Fruit fly (Drosophila melanogaster): ENCODE measurements around the gene CG14957.

CG14957 gene

dm6 chr3L:3148125-3149059, 39.0 kb upstream of the CG14957 start, which contains the start of the genes Usp5 and BtbVII (continued):
- TF ChIP-seq Stat92E (GFP tag; optimal IDR thresholded peaks at IDR 0.05) (peak in 1 of 3 experiments; percentile 13), wor (GFP tag; IDR thresholded peaks at IDR 0.05) (no peak), nerfin-2 (GFP tag; IDR thresholded peaks at IDR 0.05; ENCODE audit: partially characterized antibody) (peak; percentile 85), crol (GFP tag; IDR thresholded peaks at IDR 0.05) (no peak), Abd-B (GFP tag; optimal IDR thresholded peaks at IDR 0.05) (no peak), ap (GFP tag; IDR thresholded peaks at IDR 0.05) (no peak), Kr (GFP tag; optimal IDR thresholded peaks at IDR 0.05) (no peak), CG31224 (GFP tag; IDR thresholded peaks at IDR 0.05) (0 out of 2 replicates have a peak, but pooled peaks have one; percentile 10), CG32767 (GFP tag; IDR thresholded peaks at IDR 0.05) (peak; percentile 50; the same call in 1 of the 2 replicates), CG1602 (GFP tag; optimal IDR thresholded peaks at IDR 0.05) (peak; percentile 47), pum (GFP tag; optimal IDR thresholded peaks at IDR 0.05) (peak; percentile 50), ranshi (GFP tag; IDR thresholded peaks at IDR 0.05) (no peak), sob (GFP tag; IDR thresholded peaks at IDR 0.05) (peak; percentile 47), Rx (GFP tag; IDR thresholded peaks at IDR 0.05) (no peak), CG9817 (tag; optimal IDR thresholded peaks at IDR 0.05) (peak; percentile 39), CG15479 (GFP tag; optimal IDR thresholded peaks at IDR 0.05) (no peak), CG10267 (tag; optimal IDR thresholded peaks at IDR 0.05) (peak; percentile 57), gro (GFP tag; optimal IDR thresholded peaks at IDR 0.05) (peak; percentile 53), CG10565 (GFP tag; optimal IDR thresholded peaks at IDR 0.05) (no peak), MBD-R2 (GFP tag; IDR thresholded peaks at IDR 0.05) (peak; percentile 83), HLH54F (GFP tag; optimal IDR thresholded peaks at IDR 0.05) (peak; percentile 73), Gsc (GFP tag; IDR thresholded peaks at IDR 0.05) (no peak), ind (GFP tag; optimal IDR thresholded peaks at IDR 0.05) (peak; percentile 46), Opbp (GFP tag; IDR thresholded peaks at IDR 0.05; ENCODE audit: partially characterized antibody) (peak; percentile 87; the same call in 2 of the 3 replicates), CG4360 (GFP tag; IDR thresholded peaks at IDR 0.05) (peak; percentile 65), E2f2 (GFP tag; IDR thresholded peaks at IDR 0.05) (peak; percentile 49; the same call in 1 of the 2 replicates), pho (GFP tag; optimal IDR thresholded peaks at IDR 0.05) (peak; percentile 57), exex (tag; optimal IDR thresholded peaks at IDR 0.05) (peak; percentile 16), zfh2 (GFP tag; optimal IDR thresholded peaks at IDR 0.05) (peak; percentile 72), CG16863 (GFP tag; optimal IDR thresholded peaks at IDR 0.05) (peak; percentile 68), pnt (GFP tag; optimal IDR thresholded peaks at IDR 0.05) (peak; percentile 55), CG17568 (GFP tag; optimal IDR thresholded peaks at IDR 0.05) (no peak), CG11456 (GFP tag; IDR thresholded peaks at IDR 0.05) (no peak), vfl (GFP tag; optimal IDR thresholded peaks at IDR 0.05) (peak; percentile 51), ato (GFP tag; IDR thresholded peaks at IDR 0.05; ENCODE audit: partially characterized antibody) (peak; percentile 75), CG2120 (GFP tag; optimal IDR thresholded peaks at IDR 0.05) (peak; percentile 84), ase (GFP tag; IDR thresholded peaks at IDR 0.05) (no peak; the same call in 2 of the 3 replicates), CG4730 (GFP tag; IDR thresholded peaks at IDR 0.05) (no peak), CG12236 (GFP tag; optimal IDR thresholded peaks at IDR 0.05) (no peak), CG1529 (GFP tag; optimal IDR thresholded peaks at IDR 0.05) (peak; percentile 7), gce (GFP tag; IDR thresholded peaks at IDR 0.05) (no peak), sqz (GFP tag; optimal IDR thresholded peaks at IDR 0.05) (peak; percentile 53), pita (GFP tag; optimal IDR thresholded peaks at IDR 0.05) (no peak), Dip2 (GFP tag; IDR thresholded peaks at IDR 0.05) (no peak), CG9797 (GFP tag; optimal IDR thresholded peaks at IDR 0.05) (peak; percentile 81), Ada2b (GFP tag; IDR thresholded peaks at IDR 0.05) (peak; percentile 51), CG13894 (tag; optimal IDR thresholded peaks at IDR 0.05) (peak; percentile 75), oc (tag; optimal IDR thresholded peaks at IDR 0.05) (no peak), CG2202 (tag; optimal IDR thresholded peaks at IDR 0.05) (no peak)

All from whole organism, embryonic.